Worm (Caenorhabditis elegans) whole organism, young adult: ENCODE measurements around the gene Y53G8AR.8.

Experiments used
- athp-1 ChIP-seq: sonication (generic microtip); optimal IDR thresholded peaks from 2 replicates; lab custom pipeline; 2017; ENCODE audit warnings: mild to moderate bottlenecking, missing genetic modification characterization, missing compliant biosample characterization
- hrde-1 ChIP-seq: sonication (generic microtip); optimal IDR thresholded peaks from 2 replicates; lab custom pipeline; 2016; ENCODE audit warnings: missing genetic modification characterization, mild to moderate bottlenecking, missing compliant biosample characterization, moderate library complexity, missing genotype, missing genetic modification reagents, borderline replicate concordance

DNA sequence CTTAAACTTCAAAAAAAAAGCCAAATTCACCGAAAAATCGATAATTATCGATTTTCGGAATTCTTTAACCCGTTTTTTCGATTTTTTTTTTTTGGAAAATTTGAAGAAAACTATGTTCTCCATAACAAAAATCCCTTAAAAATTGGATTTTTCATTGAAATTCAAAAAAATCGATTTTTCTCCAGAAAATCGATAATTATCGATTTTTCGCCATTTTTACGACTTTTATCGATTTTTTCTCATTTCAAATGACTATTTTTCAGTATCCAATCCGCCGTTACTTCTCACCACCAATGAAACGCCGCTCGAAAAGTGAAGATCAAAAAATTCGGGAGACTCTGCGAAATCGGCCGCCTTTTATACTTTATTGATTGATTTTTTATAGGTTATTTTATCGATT lies 53.2 kb downstream of the Y53G8AR.8 start:
- TF ChIP-seq athp-1 (tag; lab: Kevin White, UChicago): no peak
- TF ChIP-seq hrde-1 (tag; lab: Kevin White, UChicago): no peak
